Fruit fly (Drosophila melanogaster) whole organism, embryonic: ENCODE measurements around the gene CG15170.

Experiments
- Asciz ChIP-seq: fragments of 200-800 bp; sonication (Bioruptor generic); optimal IDR thresholded peaks from 2 replicates; lab custom pipeline; 2017; ENCODE audit warnings: missing biosample characterization, mild to moderate bottlenecking, missing genetic modification characterization, missing genetic modification reagents
- Atf3 ChIP-seq: fragments of 200-800 bp; sonication (Bioruptor generic); optimal IDR thresholded peaks from 3 replicates; lab custom pipeline; 2016; ENCODE audit warnings: missing biosample characterization, missing genetic modification characterization
- Atf6 ChIP-seq: fragments of 200-800 bp; sonication (Bioruptor generic); IDR thresholded peaks from 2 replicates; pipeline ENCODE4 v1.3.6; 2022; ENCODE audit warnings: missing biosample characterization, missing genetic modification characterization
- BEAF-32 ChIP-seq: fragments of 200-800 bp; sonication (Bioruptor generic); optimal IDR thresholded peaks from 3 replicates; lab custom pipeline; 2017; ENCODE audit warnings: missing biosample characterization, missing genetic modification characterization, mild to moderate bottlenecking, moderate library complexity, missing genetic modification reagents
- CG10267 ChIP-seq: fragments of 200-800 bp; sonication (Bioruptor generic); optimal IDR thresholded peaks from 2 replicates; lab custom pipeline; 2018; ENCODE audit warnings: missing biosample characterization, mild to moderate bottlenecking, missing genetic modification characterization, moderate library complexity
- CG12236 ChIP-seq: fragments of 200-800 bp; sonication (Bioruptor generic); optimal IDR thresholded peaks from 2 replicates; lab custom pipeline; 2016; ENCODE audit warnings: missing biosample characterization, missing genetic modification characterization
- CG12942 ChIP-seq: fragments of 200-800 bp; sonication (Bioruptor generic); optimal IDR thresholded peaks from 3 replicates; lab custom pipeline; 2016; ENCODE audit warnings: missing biosample characterization, missing genetic modification characterization
- CG13775 ChIP-seq: fragments of 200-800 bp; sonication (Bioruptor generic); optimal IDR thresholded peaks from 3 replicates; lab custom pipeline; 2017; ENCODE audit warnings: missing biosample characterization, mild to moderate bottlenecking, missing genetic modification characterization
- CG13894 ChIP-seq: fragments of 200-800 bp; sonication (Bioruptor generic); optimal IDR thresholded peaks from 3 replicates; lab custom pipeline; 2018; ENCODE audit warnings: missing biosample characterization, mild to moderate bottlenecking, missing genetic modification characterization, moderate library complexity
- CG15601 ChIP-seq: fragments of 200-800 bp; sonication (Bioruptor generic); optimal IDR thresholded peaks from 3 replicates; lab custom pipeline; 2019; ENCODE audit warnings: missing biosample characterization, mild to moderate bottlenecking, missing genetic modification characterization, moderate library complexity
- CG17359 ChIP-seq: fragments of 200-800 bp; sonication (Bioruptor generic); optimal IDR thresholded peaks from 3 replicates; lab custom pipeline; 2018; ENCODE audit warnings: missing biosample characterization, mild to moderate bottlenecking, missing genetic modification characterization, moderate library complexity
- CG17802 ChIP-seq: fragments of 200-800 bp; sonication (Bioruptor generic); optimal IDR thresholded peaks from 2 replicates; lab custom pipeline; 2018; ENCODE audit warnings: missing biosample characterization, mild to moderate bottlenecking, missing genetic modification characterization, moderate library complexity
- CG18619 ChIP-seq: fragments of 200-800 bp; sonication (Bioruptor generic); optimal IDR thresholded peaks from 3 replicates; lab custom pipeline; 2017; ENCODE audit warnings: missing biosample characterization, mild to moderate bottlenecking, missing genetic modification characterization
- CG30020 ChIP-seq: fragments of 200-800 bp; optimal IDR thresholded peaks from 2 replicates; lab custom pipeline; 2019; ENCODE audit warnings: missing biosample characterization, mild to moderate bottlenecking, missing genetic modification characterization, moderate library complexity
- CG34422 ChIP-seq: fragments of 200-800 bp; sonication (Bioruptor generic); IDR thresholded peaks from 3 replicates; pipeline ENCODE4 v1.3.6; 2022; ENCODE audit warnings: missing biosample characterization, missing genetic modification characterization
- CG4820 ChIP-seq: fragments of 200-800 bp; sonication (Bioruptor generic); optimal IDR thresholded peaks from 3 replicates; lab custom pipeline; 2016; ENCODE audit warnings: missing biosample characterization, missing genetic modification characterization
- CG7372 ChIP-seq: fragments of 200-800 bp; sonication (Bioruptor generic); IDR thresholded peaks from 2 replicates; pipeline ENCODE4 v1.3.6; 2022; ENCODE audit warnings: missing biosample characterization, missing genetic modification characterization
- CG7556 ChIP-seq: fragments of 200-800 bp; sonication (Bioruptor generic); optimal IDR thresholded peaks from 2 replicates; lab custom pipeline; 2017; ENCODE audit warnings: missing biosample characterization, mild to moderate bottlenecking, missing genetic modification characterization
- CG8388 ChIP-seq: fragments of 200-800 bp; sonication (Bioruptor generic); optimal IDR thresholded peaks from 2 replicates; lab custom pipeline; 2019; ENCODE audit warnings: missing biosample characterization, mild to moderate bottlenecking, missing genetic modification characterization, moderate library complexity
- Camta ChIP-seq: fragments of 200-800 bp; sonication (Bioruptor generic); optimal IDR thresholded peaks from 2 replicates; lab custom pipeline; 2016; ENCODE audit warnings: missing biosample characterization, missing genetic modification characterization
- Dfd ChIP-seq, 2 experiments: fragments of >200 bp; optimal IDR thresholded peaks; 2 replicates each; lab custom pipeline; 2017; ENCODE audit warnings: missing biosample characterization in 2 of 2, missing genetic modification characterization in 2 of 2
- Dip3 ChIP-seq: fragments of 200-800 bp; sonication (Bioruptor generic); optimal IDR thresholded peaks from 3 replicates; lab custom pipeline; 2016; ENCODE audit warnings: missing biosample characterization, missing genetic modification characterization
- Gsc ChIP-seq: fragments of 200-800 bp; sonication (Bioruptor generic); IDR thresholded peaks from 2 replicates; pipeline ENCODE4 v1.3.6; 2022; ENCODE audit warnings: missing biosample characterization, missing genetic modification characterization
- H2.0 ChIP-seq: fragments of 200-800 bp; sonication (Bioruptor generic); IDR thresholded peaks from 2 replicates; pipeline ENCODE4 v1.3.6; 2022; ENCODE audit warnings: missing biosample characterization, missing genetic modification characterization
- Hr51 ChIP-seq, 2 experiments: fragments of 200-800 bp; sonication (Bioruptor generic); optimal IDR thresholded peaks; 2 replicates in 1 of 2; 3 replicates in 1 of 2; lab custom pipeline; 2016 to 2018; ENCODE audit warnings: missing biosample characterization in 2 of 2, missing genetic modification characterization in 2 of 2, mild to moderate bottlenecking in 1 of 2, moderate library complexity in 1 of 2
- Meics ChIP-seq: fragments of 200-800 bp; sonication (Bioruptor generic); optimal IDR thresholded peaks from 2 replicates; lab custom pipeline; 2017; ENCODE audit warnings: missing biosample characterization, mild to moderate bottlenecking, missing genetic modification characterization
- NC2α ChIP-seq: fragments of 200-800 bp; sonication (Bioruptor generic); optimal IDR thresholded peaks from 2 replicates; lab custom pipeline; 2016; ENCODE audit warnings: missing biosample characterization, missing genetic modification characterization
- Nf-YB ChIP-seq: fragments of 200-800 bp; sonication (Bioruptor generic); optimal IDR thresholded peaks from 3 replicates; lab custom pipeline; 2019; ENCODE audit warnings: missing biosample characterization, mild to moderate bottlenecking, missing genetic modification characterization, moderate library complexity
- Ptx1 ChIP-seq: fragments of 200-800 bp; sonication (Bioruptor generic); IDR thresholded peaks from 2 replicates; pipeline ENCODE4 v1.3.6; 2022; ENCODE audit warnings: missing biosample characterization, missing genetic modification characterization
- Rx ChIP-seq: fragments of 200-800 bp; sonication (Bioruptor generic); IDR thresholded peaks from 2 replicates; pipeline ENCODE4 v1.3.6; 2022; ENCODE audit warnings: missing biosample characterization, missing genetic modification characterization
- Xbp1 ChIP-seq: fragments of 200-800 bp; sonication (Bioruptor generic); optimal IDR thresholded peaks from 3 replicates; lab custom pipeline; 2016; ENCODE audit warnings: missing biosample characterization, mild to moderate bottlenecking, missing genetic modification characterization
- abd-A ChIP-seq: fragments of 200-800 bp; sonication (Bioruptor generic); optimal IDR thresholded peaks from 3 replicates; lab custom pipeline; 2019; ENCODE audit warnings: missing biosample characterization, mild to moderate bottlenecking, missing genetic modification characterization, moderate library complexity
- dpn ChIP-seq, 2 experiments: fragments of 200-800 bp; sonication (Bioruptor generic); optimal IDR thresholded peaks; 3 replicates each; lab custom pipeline; 2016; ENCODE audit warnings: missing biosample characterization in 2 of 2, missing genetic modification characterization in 2 of 2
- fd64A ChIP-seq: fragments of 200-800 bp; sonication (Bioruptor generic); optimal IDR thresholded peaks from 3 replicates; lab custom pipeline; 2018; ENCODE audit warnings: missing biosample characterization, mild to moderate bottlenecking, missing genetic modification characterization
- fd96Cb ChIP-seq: fragments of 200-800 bp; sonication (Bioruptor generic); optimal IDR thresholded peaks from 2 replicates; lab custom pipeline; 2018; ENCODE audit warnings: missing biosample characterization, mild to moderate bottlenecking, missing genetic modification characterization, moderate library complexity
- fu2 ChIP-seq: fragments of 200-800 bp; sonication (Bioruptor generic); optimal IDR thresholded peaks from 2 replicates; lab custom pipeline; 2016; ENCODE audit warnings: missing biosample characterization, missing genetic modification characterization
- grn ChIP-seq: fragments of 200-800 bp; sonication (Bioruptor generic); optimal IDR thresholded peaks from 3 replicates; lab custom pipeline; 2017; ENCODE audit warnings: missing biosample characterization, missing genetic modification characterization
- gt ChIP-seq: fragments of 200-800 bp; sonication (Bioruptor generic); IDR thresholded peaks from 2 replicates; pipeline ENCODE4 v1.3.6; 2022; ENCODE audit warnings: missing biosample characterization, missing genetic modification characterization
- jumu ChIP-seq: fragments of 200-800 bp; sonication (Bioruptor generic); optimal IDR thresholded peaks from 3 replicates; lab custom pipeline; 2016; ENCODE audit warnings: missing biosample characterization, missing genetic modification characterization
- kni ChIP-seq: fragments of 200-800 bp; sonication (Bioruptor generic); optimal IDR thresholded peaks from 3 replicates; lab custom pipeline; 2017; ENCODE audit warnings: mild to moderate bottlenecking, missing biosample characterization, missing genetic modification reagents, missing genetic modification characterization
- mirr ChIP-seq: fragments of 200-800 bp; sonication (Bioruptor generic); optimal IDR thresholded peaks from 3 replicates; lab custom pipeline; 2018; ENCODE audit warnings: missing biosample characterization, mild to moderate bottlenecking, missing genetic modification characterization
- onecut ChIP-seq: fragments of 200-800 bp; sonication (Bioruptor generic); IDR thresholded peaks from 2 replicates; pipeline ENCODE4 v1.3.6; 2022; ENCODE audit warnings: missing biosample characterization, missing genetic modification characterization
- prd ChIP-seq, 3 experiments: fragments of >200 bp in 2 of 3; fragments of 200-800 bp in 1 of 3; sonication (Bioruptor generic) in 1 of 3; optimal IDR thresholded peaks in 2 of 3; IDR thresholded peaks in 1 of 3; 2 replicates in 2 of 3; 3 replicates in 1 of 3; pipeline versions ENCODE4 v1.3.6 to Lab custom; 2017 to 2022; ENCODE audit warnings: missing biosample characterization in 1 of 3, missing genetic modification characterization in 1 of 3
- ro ChIP-seq: fragments of 200-800 bp; sonication (Bioruptor generic); IDR thresholded peaks from 2 replicates; pipeline ENCODE4 v1.3.6; 2022; ENCODE audit warnings: missing biosample characterization, missing genetic modification characterization
- scrt ChIP-seq: fragments of 200-800 bp; sonication (Bioruptor generic); optimal IDR thresholded peaks from 2 replicates; lab custom pipeline; 2018; ENCODE audit warnings: missing biosample characterization, mild to moderate bottlenecking, missing genetic modification characterization, moderate library complexity
- tap ChIP-seq: fragments of 200-800 bp; optimal IDR thresholded peaks from 3 replicates; lab custom pipeline; 2019; ENCODE audit warnings: missing biosample characterization, mild to moderate bottlenecking, missing genetic modification characterization, moderate library complexity
- tll ChIP-seq, 2 experiments: fragments of 200-800 bp in 1 of 2; fragments of >200 bp in 1 of 2; sonication (Bioruptor generic) in 1 of 2; optimal IDR thresholded peaks; 2 replicates each; lab custom pipeline; 2017 to 2019; ENCODE audit warnings: missing biosample characterization in 2 of 2, missing genetic modification characterization in 2 of 2, mild to moderate bottlenecking in 1 of 2, moderate library complexity in 1 of 2
- trh ChIP-seq: fragments of 200-800 bp; sonication (Bioruptor generic); optimal IDR thresholded peaks from 2 replicates; lab custom pipeline; 2016; ENCODE audit warnings: missing biosample characterization, missing genetic modification characterization
- tup ChIP-seq: fragments of 200-800 bp; sonication (Bioruptor generic); optimal IDR thresholded peaks from 2 replicates; lab custom pipeline; 2016; ENCODE audit warnings: missing biosample characterization, mild to moderate bottlenecking, missing genetic modification characterization, moderate library complexity
- wdn ChIP-seq: fragments of 200-800 bp; sonication (Bioruptor generic); IDR thresholded peaks from 2 replicates; pipeline ENCODE4 v1.3.6; 2022; ENCODE audit warnings: missing biosample characterization, missing genetic modification characterization

Gene CG15170

dm6 chr2L:19002959-19003371 lies 12.9 kb upstream of the CG15170 start, which contains the start of gene CG31793 (continued):
- no peak for TF ChIP-seq CG7372 (GFP tag; lab: Robert Waterston, UW)
- TF ChIP-seq fd64A: no peak
- no peak for TF ChIP-seq Camta (GFP tag; lab: Kevin White, UChicago)
- TF ChIP-seq abd-A (tag; lab: Kevin White, UChicago): no peak
- no peak for TF ChIP-seq tup (GFP tag; lab: Kevin White, UChicago)
- no peak for TF ChIP-seq trh (GFP tag; lab: Kevin White, UChicago)
- no peak for TF ChIP-seq ro (GFP tag; lab: Robert Waterston, UW)
- no peak for TF ChIP-seq wdn
- peak; percentile 4 for TF ChIP-seq CG30020 (tag; lab: Kevin White, UChicago)
- no peak for TF ChIP-seq grn (GFP tag; lab: Kevin White, UChicago)
- TF ChIP-seq CG8388 (GFP tag; lab: Kevin White, UChicago): peak; percentile 36
- TF ChIP-seq CG7556 (GFP tag; lab: Kevin White, UChicago): peak; percentile 72
- no peak for TF ChIP-seq CG12236 (GFP tag; lab: Kevin White, UChicago)
- TF ChIP-seq Xbp1 (GFP tag; lab: Kevin White, UChicago): no peak
- TF ChIP-seq tap (tag; lab: Kevin White, UChicago): peak; percentile 2
- TF ChIP-seq fd96Cb (tag; lab: Kevin White, UChicago): peak; percentile 26
- TF ChIP-seq CG13775 (GFP tag; lab: Kevin White, UChicago): peak; percentile 46
- peak; percentile 40 for TF ChIP-seq CG10267 (tag; lab: Kevin White, UChicago)
- no peak for TF ChIP-seq fu2
- peak; percentile 72 for TF ChIP-seq CG13894 (tag; lab: Kevin White, UChicago)
- TF ChIP-seq mirr (GFP tag; lab: Kevin White, UChicago): peak; percentile 74
- TF ChIP-seq scrt (GFP tag; lab: Kevin White, UChicago): peak; percentile 33
- peak; percentile 32 for TF ChIP-seq CG18619 (GFP tag; lab: Kevin White, UChicago)
- TF ChIP-seq Atf3: no peak
- TF ChIP-seq Meics (GFP tag; lab: Kevin White, UChicago): peak; percentile 78
- peak; percentile 19 for TF ChIP-seq Nf-YB (GFP tag; lab: Kevin White, UChicago)
- no peak for TF ChIP-seq CG12942 (GFP tag; lab: Kevin White, UChicago)
- TF ChIP-seq kni (GFP tag; lab: Kevin White, UChicago): no peak
- no peak for TF ChIP-seq NC2α (GFP tag; lab: Kevin White, UChicago)
- TF ChIP-seq Rx (GFP tag; lab: Robert Waterston, UW): no peak
- TF ChIP-seq CG4820 (GFP tag; lab: Kevin White, UChicago): no peak
- TF ChIP-seq CG34422 (GFP tag; lab: Robert Waterston, UW): peak; percentile 42; the same call in 1 of the 3 replicates
- 0 out of 2 replicates have a peak, but pooled peaks have one; percentile 22 for TF ChIP-seq H2.0 (GFP tag; lab: Robert Waterston, UW)
- peak; percentile 39 for TF ChIP-seq Asciz (GFP tag; lab: Kevin White, UChicago)
- TF ChIP-seq Dip3 (GFP tag; lab: Kevin White, UChicago): no peak
- TF ChIP-seq gt (GFP tag; lab: Robert Waterston, UW): no peak
- TF ChIP-seq CG17359 (tag; lab: Kevin White, UChicago): peak; percentile 52
- no peak for TF ChIP-seq CG17802
- TF ChIP-seq CG15601: no peak
- TF ChIP-seq Dfd (GFP tag; optimal IDR thresholded peaks at IDR 0.05; lab: Kevin White, UChicago): no peak
- peak; percentile 64 for TF ChIP-seq Atf6 (GFP tag; lab: Robert Waterston, UW)
- TF ChIP-seq BEAF-32 (GFP tag; lab: Kevin White, UChicago): no peak
- no peak for TF ChIP-seq jumu (GFP tag; lab: Kevin White, UChicago)
- TF ChIP-seq tll (GFP tag; optimal IDR thresholded peaks at IDR 0.05; lab: Kevin White, UChicago): no peak
- peak in 1 of 2 experiments; percentile 79 for TF ChIP-seq Hr51 (GFP tag; optimal IDR thresholded peaks at IDR 0.05; lab: Kevin White, UChicago)
- TF ChIP-seq Gsc: no peak
- TF ChIP-seq dpn (GFP tag; optimal IDR thresholded peaks at IDR 0.05; lab: Kevin White, UChicago): peak in 1 of 2 experiments; percentile 32
- TF ChIP-seq prd (optimal IDR thresholded peaks at IDR 0.05; lab: Kevin White, UChicago): no peak
- 0 out of 3 replicates have a peak, but pooled peaks have one; percentile 17 for TF ChIP-seq prd (GFP tag; IDR thresholded peaks at IDR 0.05; lab: Robert Waterston, UW)
- TF ChIP-seq onecut (GFP tag; lab: Robert Waterston, UW): no peak
- peak; percentile 41; the same call in 1 of the 2 replicates for TF ChIP-seq Ptx1 (GFP tag; lab: Robert Waterston, UW)
